Worm (Caenorhabditis elegans) whole organism, late embryonic: ENCODE results near the gene lips-17.

Source experiments
- ahr-1 ChIP-seq: sonication (generic microtip); optimal IDR thresholded peaks from 2 replicates; lab custom pipeline; 2016; ENCODE audit warnings: missing genetic modification characterization, missing compliant biosample characterization
- eyg-1 ChIP-seq: sonication (generic microtip); optimal IDR thresholded peaks from 2 replicates; lab custom pipeline; 2016; ENCODE audit warnings: missing genotype, missing genetic modification characterization, missing compliant biosample characterization
- fax-1 ChIP-seq: sonication (generic microtip); optimal IDR thresholded peaks from 2 replicates; lab custom pipeline; 2016; ENCODE audit warnings: missing genotype, missing genetic modification characterization, missing compliant biosample characterization
- hlh-6 ChIP-seq: sonication (generic microtip); optimal IDR thresholded peaks from 2 replicates; lab custom pipeline; 2016; ENCODE audit warnings: missing genotype, missing genetic modification characterization, missing compliant biosample characterization
- nhr-11 ChIP-seq: fragments of 150-350 bp; optimal IDR thresholded peaks from 2 replicates; lab custom pipeline; 2014; ENCODE audit warnings: missing biosample characterization, missing genetic modification characterization
- unc-86 ChIP-seq: sonication (generic microtip); optimal IDR thresholded peaks from 2 replicates; lab custom pipeline; 2016; ENCODE audit warnings: missing genetic modification characterization, missing compliant biosample characterization

DNA sequence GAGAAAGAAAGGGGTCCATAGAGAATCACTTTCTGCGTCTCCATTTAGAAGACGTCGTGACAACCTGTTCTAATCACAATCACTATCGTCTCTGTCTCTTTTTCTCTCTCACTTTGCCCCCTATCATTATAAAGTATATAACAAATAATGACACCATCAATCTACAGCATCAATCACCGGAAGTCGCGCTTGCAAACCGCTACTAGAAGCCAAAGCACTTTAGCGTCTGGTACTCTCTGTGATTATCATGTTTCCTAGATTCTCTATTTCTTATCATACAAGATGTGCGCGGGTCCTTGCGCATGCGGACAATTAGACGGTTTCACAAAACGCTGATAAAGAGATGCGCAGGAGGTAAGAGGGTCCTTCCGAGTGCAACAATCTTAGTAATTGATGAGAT, 23.1 kb downstream of the lips-17 start:
- TF ChIP-seq unc-86 (tag; lab: Kevin White, UChicago) (no peak), hlh-6 (no peak), ahr-1 (tag; lab: Kevin White, UChicago) (no peak), eyg-1 (tag; lab: Kevin White, UChicago) (no peak), nhr-11 (tag; lab: Kevin White, UChicago) (no peak), fax-1 (tag; lab: Kevin White, UChicago) (no peak)
